Worm (Caenorhabditis elegans) whole organism, young adult: Measurements from ENCODE around the gene T13A10.64.

Experiments used
- Y53G8AR.9 ChIP-seq: fragments of 200-800 bp; sonication (Bioruptor generic); conservative IDR thresholded peaks from 2 replicates; pipeline ENCODE4 v1.3.6; 2022; ENCODE audit warnings: missing genetic modification reagents, missing genetic modification characterization, missing compliant biosample characterization
- ZK185.1 ChIP-seq: sonication (generic microtip); optimal IDR thresholded peaks from 2 replicates; lab custom pipeline; 2016; ENCODE audit warnings: mild to moderate bottlenecking, missing genetic modification characterization, missing compliant biosample characterization; ENCODE audit not compliant: poor library complexity, severe bottlenecking
- aptf-2 ChIP-seq: fragments of 200-800 bp; sonication (Bioruptor generic); conservative IDR thresholded peaks from 2 replicates; pipeline ENCODE4 v1.3.6; 2022; ENCODE audit warnings: missing genetic modification reagents, missing genetic modification characterization, missing compliant biosample characterization
- attf-5 ChIP-seq: fragments of 200-800 bp; sonication (Bioruptor generic); optimal IDR thresholded peaks from 2 replicates; lab custom pipeline; 2018; ENCODE audit warnings: mild to moderate bottlenecking, missing genetic modification characterization, missing compliant biosample characterization
- efl-1 ChIP-seq: fragments of 150-350 bp; optimal IDR thresholded peaks from 2 replicates; lab custom pipeline; 2014; ENCODE audit warnings: missing biosample characterization, missing genetic modification reagents, missing genetic modification characterization
- him-1 ChIP-seq: sonication (generic microtip); optimal IDR thresholded peaks from 2 replicates; lab custom pipeline; 2016; ENCODE audit warnings: missing genotype, missing genetic modification reagents, missing genetic modification characterization, missing compliant biosample characterization
- hrde-1 ChIP-seq: sonication (generic microtip); optimal IDR thresholded peaks from 2 replicates; lab custom pipeline; 2016; ENCODE audit warnings: missing genetic modification characterization, mild to moderate bottlenecking, missing compliant biosample characterization, moderate library complexity, missing genotype, missing genetic modification reagents, borderline replicate concordance
- snpc-1.1 ChIP-seq: sonication (generic microtip); optimal IDR thresholded peaks from 2 replicates; lab custom pipeline; 2017; ENCODE audit warnings: missing genetic modification characterization, mild to moderate bottlenecking, missing compliant biosample characterization, antibody characterized with exemption, moderate library complexity, missing genotype, missing genetic modification reagents; ENCODE audit not compliant: insufficient read depth

ce11 chrIV:6279392-6279791 lies 24.7 kb downstream of the T13A10.64 start, which contains the start of gene sams-5:
- no peak for TF ChIP-seq Y53G8AR.9 (GFP tag; lab: Robert Waterston, UW)
- TF ChIP-seq ZK185.1 (tag; lab: Kevin White, UChicago): no peak
- TF ChIP-seq hrde-1 (tag; lab: Kevin White, UChicago): no peak
- no peak for TF ChIP-seq aptf-2
- TF ChIP-seq attf-5: no peak
- no peak for TF ChIP-seq him-1 (tag; lab: Kevin White, UChicago)
- no peak for TF ChIP-seq efl-1 (GFP tag; lab: Kevin White, UChicago)
- no peak for TF ChIP-seq snpc-1.1 (tag; lab: Kevin White, UChicago)
